Fruit fly (Drosophila melanogaster) whole organism, embryonic: ENCODE results near the gene bbg.

Experiments
- Ada2b ChIP-seq: fragments of 200-800 bp; sonication (Bioruptor generic); IDR thresholded peaks from 2 replicates; pipeline ENCODE4 v1.3.6; 2022; ENCODE audit warnings: missing biosample characterization, missing genetic modification characterization
- CG11560 ChIP-seq: fragments of 200-800 bp; sonication (Bioruptor generic); IDR thresholded peaks from 3 replicates; pipeline ENCODE4 v1.3.6; 2022; ENCODE audit warnings: missing biosample characterization, missing genetic modification characterization
- CG15073 ChIP-seq: fragments of 200-800 bp; sonication (Bioruptor generic); optimal IDR thresholded peaks from 2 replicates; lab custom pipeline; 2016; ENCODE audit warnings: missing biosample characterization, missing genetic modification characterization
- CG15514 ChIP-seq: fragments of 200-800 bp; sonication (Bioruptor generic); optimal IDR thresholded peaks from 3 replicates; lab custom pipeline; 2017; ENCODE audit warnings: missing biosample characterization, missing genetic modification characterization, mild to moderate bottlenecking, moderate library complexity, missing genetic modification reagents
- CG16813 ChIP-seq: fragments of 200-800 bp; sonication (Bioruptor generic); IDR thresholded peaks from 3 replicates; pipeline ENCODE4 v1.3.6; 2022; ENCODE audit warnings: missing biosample characterization, missing genetic modification characterization; ENCODE audit not compliant: partially characterized antibody
- CG17361 ChIP-seq: fragments of 200-800 bp; sonication (Bioruptor generic); IDR thresholded peaks from 3 replicates; pipeline ENCODE4 v1.3.6; 2022; ENCODE audit warnings: missing biosample characterization, missing genetic modification characterization
- CG18599 ChIP-seq: fragments of 200-800 bp; sonication (Bioruptor generic); optimal IDR thresholded peaks from 3 replicates; lab custom pipeline; 2017; ENCODE audit warnings: missing biosample characterization, missing genetic modification characterization, mild to moderate bottlenecking, moderate library complexity, missing genetic modification reagents
- CG2889 ChIP-seq: fragments of 200-800 bp; sonication (Bioruptor generic); IDR thresholded peaks from 3 replicates; pipeline ENCODE4 v1.3.6; 2022; ENCODE audit warnings: missing biosample characterization, missing genetic modification characterization
- CG30020 ChIP-seq: fragments of 200-800 bp; optimal IDR thresholded peaks from 2 replicates; lab custom pipeline; 2019; ENCODE audit warnings: missing biosample characterization, mild to moderate bottlenecking, missing genetic modification characterization, moderate library complexity
- CG32772 ChIP-seq: fragments of 200-800 bp; sonication (Bioruptor generic); IDR thresholded peaks from 2 replicates; pipeline ENCODE4 v1.3.6; 2022; ENCODE audit warnings: missing biosample characterization, missing genetic modification characterization
- CG33213 ChIP-seq: fragments of 200-800 bp; sonication (Bioruptor generic); optimal IDR thresholded peaks from 3 replicates; lab custom pipeline; 2016; ENCODE audit warnings: missing biosample characterization, missing genetic modification characterization
- CG34376 ChIP-seq: fragments of 200-800 bp; sonication (Bioruptor generic); optimal IDR thresholded peaks from 2 replicates; lab custom pipeline; 2018; ENCODE audit warnings: missing biosample characterization, mild to moderate bottlenecking, missing genetic modification characterization
- CG43689 ChIP-seq: fragments of 200-800 bp; sonication (Bioruptor generic); IDR thresholded peaks from 2 replicates; pipeline ENCODE4 v1.3.6; 2022; ENCODE audit warnings: missing biosample characterization, missing genetic modification characterization
- CG4404 ChIP-seq: fragments of 200-800 bp; sonication (Bioruptor generic); IDR thresholded peaks from 2 replicates; pipeline ENCODE4 v1.3.6; 2022; ENCODE audit warnings: missing biosample characterization, missing genetic modification characterization
- CG6791 ChIP-seq: fragments of 200-800 bp; sonication (Bioruptor generic); IDR thresholded peaks from 3 replicates; pipeline ENCODE4 v1.3.6; 2022; ENCODE audit warnings: missing biosample characterization, missing genetic modification characterization; ENCODE audit not compliant: partially characterized antibody
- CG7372 ChIP-seq: fragments of 200-800 bp; sonication (Bioruptor generic); IDR thresholded peaks from 2 replicates; pipeline ENCODE4 v1.3.6; 2022; ENCODE audit warnings: missing biosample characterization, missing genetic modification characterization
- Deaf1 ChIP-seq: fragments of 200-800 bp; optimal IDR thresholded peaks from 3 replicates; lab custom pipeline; 2019; ENCODE audit warnings: missing biosample characterization, mild to moderate bottlenecking, missing genetic modification characterization, moderate library complexity
- Dip3 ChIP-seq: fragments of 200-800 bp; sonication (Bioruptor generic); optimal IDR thresholded peaks from 3 replicates; lab custom pipeline; 2016; ENCODE audit warnings: missing biosample characterization, missing genetic modification characterization
- ERR ChIP-seq: fragments of 200-800 bp; sonication (Bioruptor generic); optimal IDR thresholded peaks from 2 replicates; lab custom pipeline; 2016; ENCODE audit warnings: missing biosample characterization, missing genetic modification characterization
- Hr3 ChIP-seq: fragments of 200-800 bp; sonication (Bioruptor generic); optimal IDR thresholded peaks from 3 replicates; lab custom pipeline; 2016; ENCODE audit warnings: missing biosample characterization, missing genetic modification characterization
- Lhr ChIP-seq: fragments of 200-800 bp; sonication (Bioruptor generic); optimal IDR thresholded peaks from 3 replicates; lab custom pipeline; 2017; ENCODE audit warnings: mild to moderate bottlenecking, missing biosample characterization, missing genetic modification reagents, missing genetic modification characterization
- Lim3 ChIP-seq: fragments of 200-800 bp; sonication (Bioruptor generic); IDR thresholded peaks from 2 replicates; pipeline ENCODE4 v1.3.6; 2022; ENCODE audit warnings: missing biosample characterization, missing genetic modification characterization
- NC2α ChIP-seq: fragments of 200-800 bp; sonication (Bioruptor generic); optimal IDR thresholded peaks from 2 replicates; lab custom pipeline; 2016; ENCODE audit warnings: missing biosample characterization, missing genetic modification characterization
- Tbp ChIP-seq: fragments of >200 bp; optimal IDR thresholded peaks from 2 replicates; lab custom pipeline; 2018; ENCODE audit warnings: missing biosample characterization, missing genetic modification characterization
- amos ChIP-seq: fragments of 200-800 bp; sonication (Bioruptor generic); IDR thresholded peaks from 2 replicates; pipeline ENCODE4 v1.3.6; 2022; ENCODE audit warnings: missing biosample characterization, missing genetic modification characterization; ENCODE audit not compliant: partially characterized antibody
- aop ChIP-seq: fragments of 200-800 bp; sonication (Bioruptor generic); IDR thresholded peaks from 2 replicates; pipeline ENCODE4 v1.3.6; 2022; ENCODE audit warnings: missing biosample characterization, missing genetic modification characterization
- ap ChIP-seq: fragments of 200-800 bp; sonication (Bioruptor generic); IDR thresholded peaks from 2 replicates; pipeline ENCODE4 v1.3.6; 2022; ENCODE audit warnings: missing biosample characterization, missing genetic modification characterization
- br ChIP-seq: fragments of >200 bp; optimal IDR thresholded peaks from 2 replicates; lab custom pipeline; 2017
- bsh ChIP-seq, 2 experiments: fragments of 200-800 bp; sonication (Bioruptor generic); optimal IDR thresholded peaks; 2 replicates each; lab custom pipeline; 2017 to 2018; ENCODE audit warnings: mild to moderate bottlenecking in 2 of 2, missing biosample characterization in 2 of 2, missing genetic modification characterization in 2 of 2, moderate library complexity in 1 of 2
- btn ChIP-seq: fragments of 200-800 bp; sonication (Bioruptor generic); optimal IDR thresholded peaks from 2 replicates; lab custom pipeline; 2016; ENCODE audit warnings: missing biosample characterization, missing genetic modification characterization
- chn ChIP-seq: fragments of 200-800 bp; sonication (Bioruptor generic); optimal IDR thresholded peaks from 2 replicates; lab custom pipeline; 2016; ENCODE audit warnings: missing biosample characterization, missing genetic modification characterization
- crc ChIP-seq: fragments of 200-800 bp; sonication (Bioruptor generic); optimal IDR thresholded peaks from 2 replicates; lab custom pipeline; 2016; ENCODE audit warnings: missing biosample characterization, missing genetic modification characterization
- croc ChIP-seq: fragments of 200-800 bp; sonication (Bioruptor generic); conservative IDR thresholded peaks from 3 replicates; pipeline ENCODE4 v1.3.6; 2022; ENCODE audit warnings: missing biosample characterization, missing genetic modification characterization
- da ChIP-seq: fragments of 200-800 bp; sonication (Bioruptor generic); optimal IDR thresholded peaks from 2 replicates; lab custom pipeline; 2016; ENCODE audit warnings: missing biosample characterization, missing genetic modification characterization
- dan ChIP-seq: fragments of 200-800 bp; sonication (Bioruptor generic); IDR thresholded peaks from 2 replicates; pipeline ENCODE4 v1.3.6; 2022; ENCODE audit warnings: missing biosample characterization, missing genetic modification characterization
- dati ChIP-seq: fragments of 200-800 bp; sonication (Bioruptor generic); IDR thresholded peaks from 2 replicates; pipeline ENCODE4 v1.3.6; 2022; ENCODE audit warnings: missing biosample characterization, missing genetic modification characterization
- dmrt11E ChIP-seq: fragments of 200-800 bp; sonication (Bioruptor generic); optimal IDR thresholded peaks from 3 replicates; lab custom pipeline; 2018; ENCODE audit warnings: missing biosample characterization, mild to moderate bottlenecking, missing genetic modification characterization, moderate library complexity
- dpn ChIP-seq, 2 experiments: fragments of 200-800 bp; sonication (Bioruptor generic); optimal IDR thresholded peaks; 3 replicates each; lab custom pipeline; 2016; ENCODE audit warnings: missing biosample characterization in 2 of 2, missing genetic modification characterization in 2 of 2
- dysf ChIP-seq: fragments of 200-800 bp; sonication (Bioruptor generic); IDR thresholded peaks from 3 replicates; pipeline ENCODE4 v1.3.6; 2022; ENCODE audit warnings: missing biosample characterization, missing genetic modification characterization
- fd64A ChIP-seq: fragments of 200-800 bp; sonication (Bioruptor generic); optimal IDR thresholded peaks from 3 replicates; lab custom pipeline; 2018; ENCODE audit warnings: missing biosample characterization, mild to moderate bottlenecking, missing genetic modification characterization
- gce ChIP-seq: fragments of 200-800 bp; sonication (Bioruptor generic); IDR thresholded peaks from 3 replicates; pipeline ENCODE4 v1.3.6; 2022; ENCODE audit warnings: missing biosample characterization, missing genetic modification characterization
- gcm ChIP-seq: fragments of 200-800 bp; sonication (Bioruptor generic); optimal IDR thresholded peaks from 2 replicates; lab custom pipeline; 2019; ENCODE audit warnings: missing biosample characterization, mild to moderate bottlenecking, missing genetic modification characterization, moderate library complexity
- hbn ChIP-seq: fragments of 200-800 bp; sonication (Bioruptor generic); IDR thresholded peaks from 2 replicates; pipeline ENCODE4 v1.3.6; 2022; ENCODE audit warnings: missing biosample characterization, missing genetic modification characterization; ENCODE audit not compliant: partially characterized antibody
- inv ChIP-seq: fragments of 200-800 bp; sonication (Bioruptor generic); IDR thresholded peaks from 2 replicates; pipeline ENCODE4 v1.3.6; 2022; ENCODE audit warnings: missing biosample characterization, missing genetic modification characterization; ENCODE audit not compliant: partially characterized antibody
- kay ChIP-seq: fragments of 200-800 bp; sonication (Bioruptor generic); optimal IDR thresholded peaks from 2 replicates; lab custom pipeline; 2016; ENCODE audit warnings: missing biosample characterization, missing genetic modification characterization
- nmo ChIP-seq: fragments of 200-800 bp; sonication (Bioruptor generic); optimal IDR thresholded peaks from 2 replicates; lab custom pipeline; 2018; ENCODE audit warnings: missing biosample characterization, mild to moderate bottlenecking, missing genetic modification characterization, moderate library complexity
- pita ChIP-seq: fragments of 200-800 bp; sonication (Bioruptor generic); optimal IDR thresholded peaks from 2 replicates; lab custom pipeline; 2017; ENCODE audit warnings: missing biosample characterization, mild to moderate bottlenecking, missing genetic modification characterization
- salm ChIP-seq: fragments of 200-800 bp; sonication (Bioruptor generic); optimal IDR thresholded peaks from 2 replicates; lab custom pipeline; 2018; ENCODE audit warnings: missing biosample characterization, mild to moderate bottlenecking, missing genetic modification characterization
- sens-2 ChIP-seq: fragments of 200-800 bp; sonication (Bioruptor generic); IDR thresholded peaks from 2 replicates; pipeline ENCODE4 v1.3.6; 2022; ENCODE audit warnings: missing biosample characterization, missing genetic modification characterization
- sim ChIP-seq: fragments of 200-800 bp; sonication (Bioruptor generic); IDR thresholded peaks from 2 replicates; pipeline ENCODE4 v1.3.6; 2022; ENCODE audit warnings: missing biosample characterization, missing genetic modification characterization
- ssp ChIP-seq: fragments of 200-800 bp; sonication (Bioruptor generic); IDR thresholded peaks from 2 replicates; pipeline ENCODE4 v1.3.6; 2022; ENCODE audit warnings: missing biosample characterization, missing genetic modification characterization
- tio ChIP-seq: fragments of 200-800 bp; sonication (Bioruptor generic); optimal IDR thresholded peaks from 2 replicates; lab custom pipeline; 2017; ENCODE audit warnings: missing biosample characterization, missing genetic modification characterization, inconsistent platforms

Gene bbg

DNA sequence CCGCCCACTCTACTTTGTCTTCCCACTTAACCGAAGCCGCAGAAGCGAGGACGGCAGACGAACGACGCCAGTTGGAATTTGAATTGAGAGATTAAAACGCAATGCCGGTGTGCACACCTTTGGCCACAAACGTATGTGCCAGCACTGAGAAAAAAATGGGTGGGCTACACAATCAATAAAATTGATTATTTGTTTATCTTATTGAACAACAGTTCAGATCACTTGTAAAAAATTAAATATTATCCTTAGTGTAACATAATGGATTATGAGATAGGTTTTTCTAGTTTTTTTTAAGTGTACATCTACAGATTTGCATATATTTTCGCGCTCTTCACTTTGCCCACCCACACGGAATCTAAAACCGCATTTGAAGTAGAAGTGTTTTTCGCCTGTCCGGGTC lies 84.5 kb downstream of the bbg start (continued):
- TF ChIP-seq CG4404 (peak; percentile 42; the same call in 1 of the 2 replicates), sens-2 (no peak), CG17361 (no peak), Lhr (GFP tag; lab: Kevin White, UChicago) (no peak), dati (GFP tag; lab: Robert Waterston, UW) (no peak), btn (GFP tag; lab: Kevin White, UChicago) (no peak), da (GFP tag; lab: Kevin White, UChicago) (no peak), dan (GFP tag; lab: Robert Waterston, UW) (no peak), salm (tag; lab: Kevin White, UChicago) (no peak), dmrt11E (peak; percentile 45), Lim3 (GFP tag; lab: Robert Waterston, UW) (no peak), CG34376 (GFP tag; lab: Kevin White, UChicago) (no peak), CG33213 (GFP tag; lab: Kevin White, UChicago) (no peak), pita (GFP tag; lab: Kevin White, UChicago) (no peak), dysf (GFP tag; lab: Robert Waterston, UW) (0 out of 3 replicates have a peak, but pooled peaks have one; percentile 26), Deaf1 (tag; lab: Kevin White, UChicago) (no peak), kay (GFP tag; lab: Kevin White, UChicago) (no peak), ap (GFP tag; lab: Robert Waterston, UW) (0 out of 2 replicates have a peak, but pooled peaks have one; percentile 5), Tbp (GFP tag; lab: Kevin White, UChicago) (no peak), ssp (no peak), CG15514 (GFP tag; lab: Kevin White, UChicago) (no peak), CG43689 (GFP tag; lab: Robert Waterston, UW) (no peak), ERR (GFP tag; lab: Kevin White, UChicago) (no peak), CG32772 (GFP tag; lab: Robert Waterston, UW) (0 out of 2 replicates have a peak, but pooled peaks have one; percentile 27), CG6791 (GFP tag; lab: Robert Waterston, UW) (no peak), Dip3 (GFP tag; lab: Kevin White, UChicago) (no peak), dpn (GFP tag; optimal IDR thresholded peaks at IDR 0.05; lab: Kevin White, UChicago) (peak in 1 of 2 experiments; percentile 35), Ada2b (GFP tag; lab: Robert Waterston, UW) (peak; percentile 51; the same call in 1 of the 2 replicates), sim (GFP tag; lab: Robert Waterston, UW) (peak; percentile 48; the same call in 1 of the 2 replicates), gcm (GFP tag; lab: Kevin White, UChicago) (no peak), hbn (GFP tag; lab: Robert Waterston, UW) (no peak), CG7372 (GFP tag; lab: Robert Waterston, UW) (no peak), croc (GFP tag; lab: Robert Waterston, UW) (no peak), gce (no peak), bsh (GFP tag; optimal IDR thresholded peaks at IDR 0.05; lab: Kevin White, UChicago) (peak in 1 of 2 experiments; percentile 45), br (no peak), inv (GFP tag; lab: Robert Waterston, UW) (no peak), aop (GFP tag; lab: Robert Waterston, UW) (no peak), crc (GFP tag; lab: Kevin White, UChicago) (no peak), CG18599 (no peak), tio (GFP tag; lab: Kevin White, UChicago) (no peak), CG11560 (tag; lab: Robert Waterston, UW) (no peak), CG15073 (no peak), CG30020 (no peak), nmo (GFP tag; lab: Kevin White, UChicago) (peak; percentile 22), NC2α (GFP tag; lab: Kevin White, UChicago) (no peak), chn (GFP tag; lab: Kevin White, UChicago) (peak; percentile 37), CG16813 (GFP tag; lab: Robert Waterston, UW) (no peak), Hr3 (GFP tag; lab: Kevin White, UChicago) (peak; percentile 3), fd64A (no peak), CG2889 (no peak), amos (GFP tag; lab: Robert Waterston, UW) (no peak)
